Worm (Caenorhabditis elegans): ENCODE data around the gene ttr-23.

The ttr-23 gene

ce11 chrV:10578938-10579337 lies 10.7 kb downstream of the ttr-23 start, which contains the start of the genes erh-1 and lpd-9 (continued):
- TF ChIP-seq nhr-47 (tag; optimal IDR thresholded peaks at IDR 0.05), result peak; percentile 90
- peak; percentile 59 for TF ChIP-seq zip-4 (GFP tag; optimal IDR thresholded peaks at IDR 0.05)
- TF ChIP-seq nhr-76 (tag; optimal IDR thresholded peaks at IDR 0.05), result no peak
- TF ChIP-seq tbx-2 (tag; optimal IDR thresholded peaks at IDR 0.05), result peak; percentile 87
- peak; percentile 82 for TF ChIP-seq nhr-20 (tag; optimal IDR thresholded peaks at IDR 0.05)
- TF ChIP-seq ceh-90 (tag; optimal IDR thresholded peaks at IDR 0.05), result no peak
- peak; percentile 72 for TF ChIP-seq isw-1 (GFP tag; IDR thresholded peaks at IDR 0.05)
- TF ChIP-seq nhr-77 (tag; optimal IDR thresholded peaks at IDR 0.05), result peak; percentile 67
- peak; percentile 89 for TF ChIP-seq rnt-1 (tag; optimal IDR thresholded peaks at IDR 0.05)
- peak; percentile 19 for TF ChIP-seq pax-3 (tag; optimal IDR thresholded peaks at IDR 0.05)
- peak; percentile 52 for TF ChIP-seq lin-15B (tag; optimal IDR thresholded peaks at IDR 0.05)
- TF ChIP-seq dsc-1 (tag; optimal IDR thresholded peaks at IDR 0.05), result peak; percentile 88
- TF ChIP-seq swsn-7 (tag; optimal IDR thresholded peaks at IDR 0.05), result peak; percentile 87
- TF ChIP-seq ceh-63 (GFP tag; optimal IDR thresholded peaks at IDR 0.05), result no peak
- no peak for TF ChIP-seq hlh-4 (tag; optimal IDR thresholded peaks at IDR 0.05)
- TF ChIP-seq ces-1 (GFP tag; optimal IDR thresholded peaks at IDR 0.05), result no peak
- TF ChIP-seq dpl-1 (GFP tag; optimal IDR thresholded peaks at IDR 0.05), result peak; percentile 75 to 83 (median 79)
- no peak for TF ChIP-seq unc-62 (GFP tag; optimal IDR thresholded peaks at IDR 0.05)
- peak; percentile 53 for TF ChIP-seq pag-3 (tag; optimal IDR thresholded peaks at IDR 0.05; ENCODE audit: borderline replicate concordance, insufficient read depth)
- TF ChIP-seq efl-1 (optimal IDR thresholded peaks at IDR 0.05), result peak; percentile 76 to 83
- peak; percentile 77 to 98 for TF ChIP-seq efl-1 (GFP tag; optimal IDR thresholded peaks at IDR 0.05 in 1 of 2)
- peak; percentile 80 for TF ChIP-seq unc-86 (tag; optimal IDR thresholded peaks at IDR 0.05)
- TF ChIP-seq vab-15 (tag; optimal IDR thresholded peaks at IDR 0.05), result no peak
- no peak for TF ChIP-seq zag-1 (tag; optimal IDR thresholded peaks at IDR 0.05)
- peak; percentile 73 to 87 for TF ChIP-seq lin-35 (GFP tag; optimal IDR thresholded peaks at IDR 0.05)
- no peak for TF ChIP-seq pqm-1 (tag; optimal IDR thresholded peaks at IDR 0.05)
- peak; percentile 22 for TF ChIP-seq unc-130 (tag; optimal IDR thresholded peaks at IDR 0.05)
- TF ChIP-seq nhr-237 (tag; optimal IDR thresholded peaks at IDR 0.05), result no peak
- peak; percentile 28 for TF ChIP-seq sox-4 (tag; optimal IDR thresholded peaks at IDR 0.05)
- peak; percentile 87 for TF ChIP-seq nhr-71 (tag; optimal IDR thresholded peaks at IDR 0.05)
- TF ChIP-seq hlh-17 (GFP tag; optimal IDR thresholded peaks at IDR 0.05; ENCODE audit: borderline replicate concordance), result no peak
- TF ChIP-seq C04F5.9 (tag; optimal IDR thresholded peaks at IDR 0.05), result peak; percentile 53
- peak; percentile 85 for TF ChIP-seq nhr-90 (tag; optimal IDR thresholded peaks at IDR 0.05; ENCODE audit: poor library complexity)
- TF ChIP-seq mep-1 (tag; optimal IDR thresholded peaks at IDR 0.05), result peak; percentile 90
- TF ChIP-seq lsy-2 (tag; optimal IDR thresholded peaks at IDR 0.05), result peak; percentile 78 to 86
- TF ChIP-seq ceh-88 (GFP tag; IDR thresholded peaks at IDR 0.05), result peak; percentile 21; the same call in 1 of the 2 replicates
- no peak for TF ChIP-seq ama-1 (optimal IDR thresholded peaks at IDR 0.05)
- peak; percentile 37 for TF ChIP-seq nhr-11 (tag; optimal IDR thresholded peaks at IDR 0.05)
- TF ChIP-seq ztf-4 (tag; optimal IDR thresholded peaks at IDR 0.05), result no peak
- TF ChIP-seq mab-9 (GFP tag; IDR thresholded peaks at IDR 0.05), result peak; percentile 76
- TF ChIP-seq nhr-85 (tag), result peak; percentile 87
- TF ChIP-seq fkh-10 (GFP tag; optimal IDR thresholded peaks at IDR 0.05), result peak; percentile 17
- TF ChIP-seq unc-98 (GFP tag; IDR thresholded peaks at IDR 0.05), result no peak
- TF ChIP-seq fkh-8 (tag; optimal IDR thresholded peaks at IDR 0.05), result peak; percentile 55
- TF ChIP-seq lin-14 (GFP tag; optimal IDR thresholded peaks at IDR 0.05), result no peak
- TF ChIP-seq fos-1 (tag; optimal IDR thresholded peaks at IDR 0.05), result no peak
- TF ChIP-seq nhr-28 (tag; optimal IDR thresholded peaks at IDR 0.05), result no peak
- TF ChIP-seq irx-1 (tag; optimal IDR thresholded peaks at IDR 0.05), result peak; percentile 70
- TF ChIP-seq C34B4.2 (tag; optimal IDR thresholded peaks at IDR 0.05), result no peak
- TF ChIP-seq aly-2 (tag; optimal IDR thresholded peaks at IDR 0.05), result peak; percentile 29
- TF ChIP-seq egl-13 (tag; optimal IDR thresholded peaks at IDR 0.05), result peak; percentile 75
- TF ChIP-seq grh-1 (GFP tag; IDR thresholded peaks at IDR 0.05), result peak; percentile 81
- TF ChIP-seq ceh-8 (GFP tag; optimal IDR thresholded peaks at IDR 0.05), result peak; percentile 51
- no peak for TF ChIP-seq unc-30 (tag; optimal IDR thresholded peaks at IDR 0.05)
